Worm (Caenorhabditis elegans): Measurements from ENCODE around the gene clec-70.

- TF ChIP-seq him-1 (tag; optimal IDR thresholded peaks at IDR 0.05) (no peak), dao-5 (tag; optimal IDR thresholded peaks at IDR 0.05) (no peak), W03F9.2 (tag; optimal IDR thresholded peaks at IDR 0.05) (no peak)
These were observed 43.5 kb upstream of the clec-70 start, which contains the start of gene oac-21 for ce11 chrIV:3888963-3889362.
